Worm (Caenorhabditis elegans) whole organism, early embryonic: ENCODE measurements around the gene nhr-18.

Experiments used
- B0310.2 ChIP-seq: sonication (generic microtip); optimal IDR thresholded peaks from 2 replicates; lab custom pipeline; 2016; ENCODE audit warnings: mild to moderate bottlenecking, missing genetic modification characterization, missing compliant biosample characterization
- F13C5.2 ChIP-seq: sonication (generic microtip); optimal IDR thresholded peaks from 2 replicates; lab custom pipeline; 2017; ENCODE audit warnings: mild to moderate bottlenecking, missing genetic modification characterization, inconsistent platforms, missing compliant biosample characterization
- aly-1 ChIP-seq: sonication (generic microtip); optimal IDR thresholded peaks from 2 replicates; lab custom pipeline; 2016; ENCODE audit warnings: missing genetic modification characterization, missing compliant biosample characterization
- ama-1 ChIP-seq: fragments of 150-350 bp; optimal IDR thresholded peaks from 2 replicates; lab custom pipeline; 2014
- ceh-13 ChIP-seq: fragments of 200-800 bp; sonication (Bioruptor generic); optimal IDR thresholded peaks from 2 replicates; lab custom pipeline; 2018; ENCODE audit warnings: mild to moderate bottlenecking, missing genetic modification characterization, missing compliant biosample characterization
- ceh-36 ChIP-seq: sonication (generic microtip); optimal IDR thresholded peaks from 2 replicates; lab custom pipeline; 2016; ENCODE audit warnings: missing genetic modification characterization, inconsistent platforms, missing compliant biosample characterization
- ets-7 ChIP-seq: sonication (generic microtip); optimal IDR thresholded peaks from 2 replicates; lab custom pipeline; 2016; ENCODE audit warnings: missing genotype, missing genetic modification characterization, missing compliant biosample characterization
- flt-1 ChIP-seq: fragments of 200-800 bp; sonication (Bioruptor generic); IDR thresholded peaks from 2 replicates; pipeline ENCODE4 v1.3.6; 2022; ENCODE audit warnings: missing genetic modification characterization, missing compliant biosample characterization
- hmbx-1 ChIP-seq: sonication (generic microtip); optimal IDR thresholded peaks from 2 replicates; lab custom pipeline; 2016; ENCODE audit warnings: mild to moderate bottlenecking, missing genetic modification characterization, missing compliant biosample characterization
- hmg-4 ChIP-seq: fragments of 200-800 bp; sonication (Bioruptor generic); optimal IDR thresholded peaks from 2 replicates; lab custom pipeline; 2018; ENCODE audit warnings: mild to moderate bottlenecking, missing genetic modification characterization, missing compliant biosample characterization
- hnd-1 ChIP-seq: sonication (generic microtip); optimal IDR thresholded peaks from 2 replicates; lab custom pipeline; 2016; ENCODE audit warnings: missing genetic modification characterization, missing compliant biosample characterization
- pes-1 ChIP-seq: fragments of 200-800 bp; sonication (Bioruptor generic); IDR thresholded peaks from 2 replicates; pipeline ENCODE4 v1.3.6; 2022; ENCODE audit warnings: missing genetic modification reagents, missing genetic modification characterization, missing compliant biosample characterization
- scrt-1 ChIP-seq: fragments of 200-800 bp; sonication (Bioruptor generic); IDR thresholded peaks from 2 replicates; pipeline ENCODE4 v1.3.6; 2022; ENCODE audit warnings: missing genetic modification characterization, missing compliant biosample characterization
- sea-1 ChIP-seq: fragments of 200-800 bp; sonication (Bioruptor generic); conservative IDR thresholded peaks from 2 replicates; pipeline ENCODE4 v1.3.6; 2022; ENCODE audit warnings: missing genetic modification characterization, missing compliant biosample characterization
- tbx-11 ChIP-seq: fragments of 200-800 bp; sonication (Bioruptor generic); IDR thresholded peaks from 2 replicates; pipeline ENCODE4 v1.3.6; 2022; ENCODE audit warnings: missing genetic modification characterization, missing compliant biosample characterization
- tbx-37 ChIP-seq: fragments of 200-800 bp; sonication (Bioruptor generic); conservative IDR thresholded peaks from 2 replicates; pipeline ENCODE4 v1.3.6; 2022; ENCODE audit warnings: missing genetic modification reagents, missing genetic modification characterization, missing compliant biosample characterization
- tra-4 ChIP-seq: sonication (generic microtip); optimal IDR thresholded peaks from 2 replicates; lab custom pipeline; 2017; ENCODE audit warnings: missing genetic modification characterization, missing compliant biosample characterization

The nhr-18 gene

DNA sequence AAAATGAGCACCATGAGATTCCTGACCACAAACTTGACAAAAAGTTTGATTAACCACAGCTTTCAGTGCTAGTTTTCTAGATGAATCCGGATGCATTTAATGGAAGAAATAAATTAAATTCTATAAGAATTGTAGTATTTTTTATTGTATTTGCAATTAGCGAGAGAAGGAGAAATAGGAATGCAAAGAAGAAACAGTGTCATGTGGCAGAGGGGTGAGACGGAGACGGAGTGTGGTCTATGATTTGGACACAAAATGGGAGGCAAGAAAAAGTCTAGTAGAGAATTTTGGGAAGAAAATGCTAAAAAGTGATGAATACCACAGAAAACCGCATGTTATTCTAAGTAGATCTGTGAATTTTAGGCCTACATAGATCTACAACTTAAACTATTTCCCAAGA is 51.0 kb downstream of the nhr-18 start, which contains the start of gene nhr-59:
TSS of gene nhr-59 (minus strand) at position 214 of the 400 bp plus-strand sequence.
- no peak for TF ChIP-seq ets-7
- no peak for TF ChIP-seq tra-4 (tag; lab: Kevin White, UChicago)
- no peak for TF ChIP-seq ceh-36
- TF ChIP-seq ama-1 (lab: Kevin White, UChicago), result no peak
- TF ChIP-seq sea-1, result no peak
- TF ChIP-seq F13C5.2 (tag; lab: Kevin White, UChicago), result no peak
- no peak for TF ChIP-seq hnd-1 (tag; lab: Kevin White, UChicago)
- TF ChIP-seq scrt-1 (GFP tag; lab: Robert Waterston, UW), result no peak
- no peak for TF ChIP-seq ceh-13 (GFP tag; lab: Kevin White, UChicago)
- no peak for TF ChIP-seq aly-1 (tag; lab: Kevin White, UChicago)
- no peak for TF ChIP-seq B0310.2
- no peak for TF ChIP-seq tbx-11 (GFP tag; lab: Robert Waterston, UW)
- no peak for TF ChIP-seq hmg-4
- TF ChIP-seq pes-1 (GFP tag; lab: Robert Waterston, UW), result no peak

DNA sequence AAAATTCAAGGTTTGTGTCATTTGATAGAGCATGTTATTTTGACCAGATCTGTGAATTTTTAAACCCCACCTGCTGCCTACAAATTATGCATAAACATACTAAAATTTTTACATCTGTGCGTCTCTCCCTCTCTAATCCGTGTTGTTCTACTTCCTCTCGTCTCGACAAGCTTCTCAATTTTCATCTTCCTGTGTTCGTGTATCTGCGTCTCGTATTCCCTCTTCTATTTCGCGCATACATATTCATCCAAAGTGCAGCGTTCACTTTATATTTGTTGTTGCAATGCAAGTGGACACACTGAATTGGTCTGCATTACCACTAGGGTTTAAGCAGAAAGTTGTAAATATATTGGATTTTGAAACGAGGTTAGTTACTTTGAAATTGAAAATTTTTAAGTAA is 51.5 kb downstream of the nhr-18 start, which contains the start of gene fbxa-137:
TSS of gene fbxa-137 (plus strand) at position 274 of the 400 bp plus-strand sequence.
- TF ChIP-seq aly-1 (tag; lab: Kevin White, UChicago) (no peak), F13C5.2 (tag; lab: Kevin White, UChicago) (no peak), tbx-11 (GFP tag; lab: Robert Waterston, UW) (no peak), ceh-13 (GFP tag; lab: Kevin White, UChicago) (no peak), hmbx-1 (tag; lab: Kevin White, UChicago) (no peak), hmg-4 (no peak), sea-1 (no peak), pes-1 (GFP tag; lab: Robert Waterston, UW) (no peak), scrt-1 (GFP tag; lab: Robert Waterston, UW) (no peak), ceh-36 (no peak), hnd-1 (tag; lab: Kevin White, UChicago) (no peak), flt-1 (GFP tag; lab: Robert Waterston, UW) (no peak), tbx-37 (no peak)
